Worm (Caenorhabditis elegans): ENCODE data around the gene ntl-2.
A peak's percentile ranks its signal among the peaks of the same experiment; 100 is the strongest.

Gene ntl-2

DNA sequence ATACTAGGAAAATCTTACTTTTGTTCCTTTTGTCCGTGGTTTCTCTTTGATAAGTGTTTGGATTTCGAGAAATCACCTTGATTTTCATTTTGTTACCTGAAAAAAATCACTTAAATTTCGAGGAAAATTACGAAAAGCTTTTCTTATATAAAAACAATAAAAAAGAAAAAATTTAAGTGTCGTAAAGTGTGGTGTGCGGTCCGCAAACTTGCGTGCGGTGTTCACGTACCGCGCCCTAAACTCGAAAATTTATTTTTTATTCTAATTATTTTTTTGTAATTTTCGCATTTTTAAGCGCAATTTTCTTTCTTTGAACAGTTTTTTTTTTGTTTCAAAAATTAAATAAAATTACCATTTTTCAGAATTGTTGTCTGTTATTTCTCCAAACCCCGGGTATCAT lies 48.5 kb upstream of the ntl-2 start, which contains the start of the genes dcaf-13 and toe-1:
Gene dcaf-13, minus strand, starts transcription at position 96 of the 400 bp plus-strand sequence.
Gene toe-1, plus strand, starts transcription at position 361 of the 400 bp plus-strand sequence.
- no peak for TF ChIP-seq ama-1 (optimal IDR thresholded peaks at IDR 0.05)
- no peak for TF ChIP-seq sea-2 (GFP tag; optimal IDR thresholded peaks at IDR 0.05)
- no peak for TF ChIP-seq eor-1 (tag; optimal IDR thresholded peaks at IDR 0.05)
- TF ChIP-seq tbx-2 (tag; optimal IDR thresholded peaks at IDR 0.05): no peak
- no peak for TF ChIP-seq nhr-77 (tag; optimal IDR thresholded peaks at IDR 0.05)
- no peak for TF ChIP-seq elt-2 (tag; optimal IDR thresholded peaks at IDR 0.05)
- no peak for TF ChIP-seq nhr-23 (tag; optimal IDR thresholded peaks at IDR 0.05)
- no peak for TF ChIP-seq ZK546.5 (tag; optimal IDR thresholded peaks at IDR 0.05)
- TF ChIP-seq nhr-28 (tag; optimal IDR thresholded peaks at IDR 0.05): no peak
- TF ChIP-seq lsy-12 (tag; optimal IDR thresholded peaks at IDR 0.05): no peak
- TF ChIP-seq elt-1 (tag; optimal IDR thresholded peaks at IDR 0.05): no peak
- no peak for TF ChIP-seq nhr-11 (tag; optimal IDR thresholded peaks at IDR 0.05)
- TF ChIP-seq daf-12 (tag; optimal IDR thresholded peaks at IDR 0.05): no peak
- no peak for TF ChIP-seq nfya-1 (tag; optimal IDR thresholded peaks at IDR 0.05; ENCODE audit: insufficient read depth)

- TF ChIP-seq ceh-28 (tag; optimal IDR thresholded peaks at IDR 0.05) (peak; percentile 14), nhr-11 (tag; optimal IDR thresholded peaks at IDR 0.05) (no peak)
These were observed 43.7 kb upstream of the ntl-2 start, which contains the start of gene bpnt-1 for ce11 chrII:4419956-4420355. TSS of gene bpnt-1 (plus strand) at chrII:4420256.

DNA sequence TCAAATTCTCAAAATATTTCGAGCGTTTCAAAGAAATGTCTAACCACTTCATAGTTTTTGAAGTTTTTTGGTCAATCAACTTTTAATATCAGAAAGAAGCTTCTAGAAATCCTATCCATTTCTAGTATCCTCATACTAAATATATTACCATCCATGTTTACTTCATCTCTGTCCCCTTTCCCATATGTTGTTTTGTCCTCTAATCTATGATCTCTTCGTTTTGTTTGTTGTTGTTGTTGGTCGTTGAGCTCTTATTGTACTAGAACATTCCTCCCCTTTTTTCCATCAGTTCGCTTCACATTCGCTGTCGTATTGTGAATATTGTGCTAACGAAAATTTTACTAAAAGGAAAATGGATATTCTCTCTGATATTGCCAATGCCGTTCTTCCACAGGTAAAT lies 41.1 kb upstream of the ntl-2 start, which contains the start of gene sod-5:
Gene sod-5, plus strand, starts transcription at position 301 of the 400 bp plus-strand sequence.
- no peak for TF ChIP-seq pha-4 (tag; optimal IDR thresholded peaks at IDR 0.05)
- TF ChIP-seq eor-1 (tag; optimal IDR thresholded peaks at IDR 0.05): no peak
- TF ChIP-seq zag-1 (tag; optimal IDR thresholded peaks at IDR 0.05): no peak
- TF ChIP-seq R02D3.7 (tag; optimal IDR thresholded peaks at IDR 0.05): no peak
- no peak for TF ChIP-seq nhr-12 (tag; optimal IDR thresholded peaks at IDR 0.05)
- no peak for TF ChIP-seq ceh-28 (tag; optimal IDR thresholded peaks at IDR 0.05)
- TF ChIP-seq skn-1 (tag; optimal IDR thresholded peaks at IDR 0.05): no peak
- no peak for TF ChIP-seq fos-1 (tag; optimal IDR thresholded peaks at IDR 0.05)
- no peak for TF ChIP-seq elt-3 (tag; optimal IDR thresholded peaks at IDR 0.05)
- no peak for TF ChIP-seq tbx-2 (tag; optimal IDR thresholded peaks at IDR 0.05)
- no peak for TF ChIP-seq unc-62 (GFP tag; optimal IDR thresholded peaks at IDR 0.05)
- TF ChIP-seq pqm-1 (tag; optimal IDR thresholded peaks at IDR 0.05): no peak
- TF ChIP-seq ama-1 (optimal IDR thresholded peaks at IDR 0.05): no peak
- no peak for TF ChIP-seq nhr-77 (tag; optimal IDR thresholded peaks at IDR 0.05)
- no peak for TF ChIP-seq fkh-2 (tag; optimal IDR thresholded peaks at IDR 0.05)
- TF ChIP-seq nhr-67 (tag; optimal IDR thresholded peaks at IDR 0.05): no peak
- no peak for TF ChIP-seq nhr-28 (tag; optimal IDR thresholded peaks at IDR 0.05)
- no peak for TF ChIP-seq lsy-12 (tag; optimal IDR thresholded peaks at IDR 0.05)
- TF ChIP-seq ztf-4 (tag; optimal IDR thresholded peaks at IDR 0.05): no peak

- TF ChIP-seq lin-15B (tag; optimal IDR thresholded peaks at IDR 0.05) (no peak), nhr-23 (tag; optimal IDR thresholded peaks at IDR 0.05) (no peak), elt-3 (tag; optimal IDR thresholded peaks at IDR 0.05) (no peak), nhr-67 (tag; optimal IDR thresholded peaks at IDR 0.05) (no peak), mml-1 (tag; optimal IDR thresholded peaks at IDR 0.05) (no peak), daf-12 (tag; optimal IDR thresholded peaks at IDR 0.05) (no peak), nhr-76 (tag; optimal IDR thresholded peaks at IDR 0.05) (no peak), unc-39 (tag; optimal IDR thresholded peaks at IDR 0.05) (no peak), nfya-1 (tag; optimal IDR thresholded peaks at IDR 0.05; ENCODE audit: insufficient read depth) (peak; percentile 90)
These were observed 33.4 kb upstream of the ntl-2 start for ce11 chrII:4409650-4410049.

- TF ChIP-seq ama-1 (optimal IDR thresholded peaks at IDR 0.05): no peak
- no peak for TF ChIP-seq pqm-1 (tag; optimal IDR thresholded peaks at IDR 0.05)
- no peak for TF ChIP-seq tbx-2 (tag; optimal IDR thresholded peaks at IDR 0.05)
These were observed 29.1 kb upstream of the ntl-2 start, which contains the start of gene ZK430.5 for ce11 chrII:4405358-4405757. TSS of gene ZK430.5 (plus strand) at chrII:4405658.

- TF ChIP-seq hmg-11 (tag; optimal IDR thresholded peaks at IDR 0.05) (no peak), ceh-9 (tag; optimal IDR thresholded peaks at IDR 0.05) (no peak), unc-39 (tag; optimal IDR thresholded peaks at IDR 0.05) (no peak), R02D3.7 (tag; optimal IDR thresholded peaks at IDR 0.05) (no peak), skn-1 (tag; optimal IDR thresholded peaks at IDR 0.05) (no peak), ama-1 (optimal IDR thresholded peaks at IDR 0.05) (no peak), elt-3 (tag; optimal IDR thresholded peaks at IDR 0.05) (no peak), nhr-12 (tag; optimal IDR thresholded peaks at IDR 0.05) (no peak), fkh-2 (tag; optimal IDR thresholded peaks at IDR 0.05) (no peak), ZK546.5 (tag; optimal IDR thresholded peaks at IDR 0.05) (no peak), ztf-4 (tag; optimal IDR thresholded peaks at IDR 0.05) (no peak), nhr-25 (tag; optimal IDR thresholded peaks at IDR 0.05) (no peak), nfya-1 (tag; optimal IDR thresholded peaks at IDR 0.05; ENCODE audit: insufficient read depth) (no peak), lin-39 (tag; optimal IDR thresholded peaks at IDR 0.05) (no peak), fos-1 (tag; optimal IDR thresholded peaks at IDR 0.05) (no peak), elt-2 (tag; optimal IDR thresholded peaks at IDR 0.05) (no peak), nhr-237 (tag; optimal IDR thresholded peaks at IDR 0.05) (no peak), tbx-2 (tag; optimal IDR thresholded peaks at IDR 0.05) (no peak), mml-1 (tag; optimal IDR thresholded peaks at IDR 0.05) (no peak), pha-4 (tag; optimal IDR thresholded peaks at IDR 0.05) (no peak)
These were observed 18.2 kb upstream of the ntl-2 start for ce11 chrII:4394438-4394837.

All from whole organism, L3 larva.